Worm (Caenorhabditis elegans) whole organism, L2 larva: ENCODE results near the gene srgp-1.

ENCODE experiments used
- R02D3.7 ChIP-seq: fragments of 150-350 bp; optimal IDR thresholded peaks from 2 replicates; lab custom pipeline; 2014; ENCODE audit warnings: missing biosample characterization, missing genetic modification characterization
- ZK546.5 ChIP-seq: sonication (generic microtip); optimal IDR thresholded peaks from 2 replicates; lab custom pipeline; 2017; ENCODE audit warnings: missing biosample characterization, missing genetic modification characterization
- ceh-16 ChIP-seq: fragments of 150-350 bp; optimal IDR thresholded peaks from 2 replicates; lab custom pipeline; 2014; ENCODE audit warnings: missing biosample characterization, missing genetic modification characterization
- dmd-4 ChIP-seq: sonication (generic microtip); optimal IDR thresholded peaks from 2 replicates; lab custom pipeline; 2017; ENCODE audit warnings: missing biosample characterization, missing genetic modification characterization
- lin-13 ChIP-seq: fragments of 150-350 bp; optimal IDR thresholded peaks from 2 replicates; lab custom pipeline; 2014; ENCODE audit warnings: missing biosample characterization, missing genetic modification reagents, missing genetic modification characterization
- lin-39 ChIP-seq: fragments of 150-350 bp; optimal IDR thresholded peaks from 2 replicates; lab custom pipeline; 2014; ENCODE audit warnings: missing biosample characterization, missing genetic modification reagents, missing genetic modification characterization
- nhr-11 ChIP-seq: fragments of 150-350 bp; optimal IDR thresholded peaks from 2 replicates; lab custom pipeline; 2014; ENCODE audit warnings: missing biosample characterization, missing genetic modification characterization
- nhr-12 ChIP-seq: fragments of 150-350 bp; optimal IDR thresholded peaks from 2 replicates; lab custom pipeline; 2014; ENCODE audit warnings: missing biosample characterization, missing genetic modification characterization
- nhr-129 ChIP-seq: fragments of 150-350 bp; optimal IDR thresholded peaks from 2 replicates; lab custom pipeline; 2014; ENCODE audit warnings: missing biosample characterization, missing genetic modification characterization
- nhr-237 ChIP-seq: fragments of 150-350 bp; optimal IDR thresholded peaks from 2 replicates; lab custom pipeline; 2014; ENCODE audit warnings: missing biosample characterization, missing genetic modification characterization
- sma-3 ChIP-seq: sonication (generic microtip); optimal IDR thresholded peaks from 2 replicates; lab custom pipeline; 2016; ENCODE audit warnings: missing genetic modification reagents, missing genetic modification characterization, missing compliant biosample characterization
- sma-9 ChIP-seq, 2 experiments: fragments of 150-350 bp in 1 of 2; sonication (generic microtip) in 1 of 2; optimal IDR thresholded peaks; 2 replicates each; lab custom pipeline; 2014 to 2016; ENCODE audit warnings: missing genetic modification characterization in 2 of 2, mild to moderate bottlenecking in 1 of 2, missing biosample characterization in 1 of 2, missing compliant biosample characterization in 1 of 2, missing genetic modification reagents in 1 of 2, moderate library complexity in 1 of 2
- ztf-4 ChIP-seq: fragments of 150-350 bp; optimal IDR thresholded peaks from 2 replicates; lab custom pipeline; 2014; ENCODE audit warnings: missing biosample characterization, missing genetic modification characterization

- TF ChIP-seq lin-13 (GFP tag; lab: Kevin White, UChicago) (peak; percentile 26), sma-9 (GFP tag; optimal IDR thresholded peaks at IDR 0.05; lab: Kevin White, UChicago) (peak; percentile 0), sma-9 (tag; optimal IDR thresholded peaks at IDR 0.05; lab: Kevin White, UChicago) (no peak), ztf-4 (tag; lab: Kevin White, UChicago) (no peak), nhr-12 (tag; lab: Kevin White, UChicago) (no peak), nhr-237 (tag; lab: Kevin White, UChicago) (no peak), lin-39 (tag; lab: Kevin White, UChicago) (no peak), sma-3 (peak; percentile 3), dmd-4 (tag; lab: Kevin White, UChicago) (no peak), nhr-129 (tag; lab: Kevin White, UChicago) (peak; percentile 6), ceh-16 (tag; lab: Kevin White, UChicago) (no peak), nhr-11 (tag; lab: Kevin White, UChicago) (no peak), R02D3.7 (tag; lab: Kevin White, UChicago) (peak; percentile 91), ZK546.5 (tag; lab: Kevin White, UChicago) (no peak)
Observed at ce11 chrIV:11520960-11521359, 49.3 kb upstream of the srgp-1 start, which contains the start of the genes M04B2.4 and gfl-1.
